Fruit fly (Drosophila melanogaster) whole organism, prepupa: ENCODE results near the gene CG3008.
A peak's percentile ranks its signal among the peaks of the same experiment; 100 is the strongest.

Source experiments
- Blimp-1 ChIP-seq: fragments of 200-800 bp; sonication (Bioruptor generic); optimal IDR thresholded peaks from 3 replicates; lab custom pipeline; 2017; ENCODE audit warnings: missing biosample characterization, missing genetic modification characterization, mild to moderate bottlenecking, moderate library complexity, missing genetic modification reagents
- CG11294 ChIP-seq: fragments of 200-800 bp; sonication (Bioruptor generic); IDR thresholded peaks from 2 replicates; pipeline ENCODE4 v1.3.6; 2022; ENCODE audit warnings: missing biosample characterization, missing genetic modification characterization
- CG11762 ChIP-seq: fragments of 200-800 bp; sonication (Bioruptor generic); optimal IDR thresholded peaks from 3 replicates; lab custom pipeline; 2016; ENCODE audit warnings: missing biosample characterization, missing genetic modification characterization; ENCODE audit not compliant: insufficient read depth
- CG11902 ChIP-seq: fragments of 200-800 bp; sonication (Bioruptor generic); optimal IDR thresholded peaks from 3 replicates; lab custom pipeline; 2016; ENCODE audit warnings: missing biosample characterization, missing genetic modification characterization
- CG15336 ChIP-seq: fragments of 200-800 bp; sonication (Bioruptor generic); IDR thresholded peaks from 2 replicates; pipeline ENCODE4 v1.3.6; 2022; ENCODE audit warnings: missing biosample characterization, missing genetic modification characterization
- CG16779 ChIP-seq: fragments of 200-800 bp; sonication (Bioruptor generic); optimal IDR thresholded peaks from 3 replicates; lab custom pipeline; 2017; ENCODE audit warnings: missing biosample characterization, mild to moderate bottlenecking, missing genetic modification characterization
- CG3032 ChIP-seq: fragments of 200-800 bp; optimal IDR thresholded peaks from 2 replicates; lab custom pipeline; 2019; ENCODE audit warnings: missing biosample characterization, mild to moderate bottlenecking, missing genetic modification characterization, moderate library complexity
- CG32006 ChIP-seq: fragments of 200-800 bp; sonication (Bioruptor generic); optimal IDR thresholded peaks from 3 replicates; lab custom pipeline; 2017; ENCODE audit warnings: missing biosample characterization, mild to moderate bottlenecking, missing genetic modification characterization
- CG34406 ChIP-seq: fragments of 200-800 bp; sonication (Bioruptor generic); optimal IDR thresholded peaks from 3 replicates; lab custom pipeline; 2016; ENCODE audit warnings: missing biosample characterization, missing genetic modification characterization
- CG3919 ChIP-seq: fragments of 200-800 bp; sonication (Bioruptor generic); optimal IDR thresholded peaks from 3 replicates; lab custom pipeline; 2016; ENCODE audit warnings: missing biosample characterization, missing genetic modification characterization
- CG6163 ChIP-seq: fragments of 200-800 bp; sonication (Bioruptor generic); IDR thresholded peaks from 3 replicates; pipeline ENCODE4 v1.3.6; 2022; ENCODE audit warnings: missing biosample characterization, missing genetic modification characterization
- CG6276 ChIP-seq: fragments of 200-800 bp; sonication (Bioruptor generic); optimal IDR thresholded peaks from 2 replicates; lab custom pipeline; 2017; ENCODE audit warnings: missing biosample characterization, mild to moderate bottlenecking, missing genetic modification characterization
- CG8119 ChIP-seq: fragments of 200-800 bp; sonication (Bioruptor generic); IDR thresholded peaks from 3 replicates; pipeline ENCODE4 v1.3.6; 2022; ENCODE audit warnings: missing biosample characterization, missing genetic modification characterization
- CG9139 ChIP-seq: fragments of 200-800 bp; sonication (Bioruptor generic); optimal IDR thresholded peaks from 3 replicates; lab custom pipeline; 2017; ENCODE audit warnings: missing biosample characterization, mild to moderate bottlenecking, missing genetic modification characterization
- Eip75B ChIP-seq: fragments of 200-800 bp; sonication (Bioruptor generic); optimal IDR thresholded peaks from 3 replicates; lab custom pipeline; 2016; ENCODE audit warnings: missing biosample characterization, missing genetic modification characterization
- Eip78C ChIP-seq: fragments of 200-800 bp; sonication (Bioruptor generic); peaks from one replicate; lab custom pipeline; 2016; ENCODE audit warnings: missing biosample characterization, missing genetic modification characterization
- Hr4 ChIP-seq: fragments of 200-800 bp; sonication (Bioruptor generic); optimal IDR thresholded peaks from 3 replicates; lab custom pipeline; 2016; ENCODE audit warnings: missing biosample characterization, missing genetic modification characterization
- OdsH ChIP-seq: fragments of 200-800 bp; sonication (Bioruptor generic); optimal IDR thresholded peaks from 3 replicates; lab custom pipeline; 2016; ENCODE audit warnings: missing biosample characterization, missing genetic modification characterization
- Sox15 ChIP-seq: fragments of 200-800 bp; sonication (Bioruptor generic); optimal IDR thresholded peaks from 3 replicates; lab custom pipeline; 2016; ENCODE audit warnings: missing biosample characterization, missing genetic modification characterization
- achi ChIP-seq: fragments of 200-800 bp; sonication (Bioruptor generic); optimal IDR thresholded peaks from 3 replicates; lab custom pipeline; 2016; ENCODE audit warnings: missing biosample characterization, missing genetic modification characterization
- cyc ChIP-seq: fragments of 200-800 bp; sonication (Bioruptor generic); optimal IDR thresholded peaks from 3 replicates; lab custom pipeline; 2016; ENCODE audit warnings: missing biosample characterization, missing genetic modification characterization
- dac ChIP-seq: fragments of 200-800 bp; sonication (Bioruptor generic); optimal IDR thresholded peaks from 2 replicates; lab custom pipeline; 2017; ENCODE audit warnings: missing biosample characterization, mild to moderate bottlenecking, missing genetic modification characterization
- eg ChIP-seq: fragments of 200-800 bp; sonication (Bioruptor generic); IDR thresholded peaks from 3 replicates; pipeline ENCODE4 v1.3.6; 2022; ENCODE audit warnings: missing biosample characterization, missing genetic modification characterization
- esn ChIP-seq: fragments of 200-800 bp; sonication (Bioruptor generic); optimal IDR thresholded peaks from 2 replicates; lab custom pipeline; 2016; ENCODE audit warnings: missing biosample characterization, mild to moderate bottlenecking, missing genetic modification characterization, moderate library complexity
- fd59A ChIP-seq: fragments of 200-800 bp; sonication (Bioruptor generic); optimal IDR thresholded peaks from 2 replicates; lab custom pipeline; 2017; ENCODE audit warnings: missing biosample characterization, mild to moderate bottlenecking, missing genetic modification characterization, missing genetic modification reagents
- fd85E ChIP-seq: fragments of 200-800 bp; sonication (Bioruptor generic); optimal IDR thresholded peaks from 3 replicates; lab custom pipeline; 2016; ENCODE audit warnings: missing biosample characterization, missing genetic modification characterization
- lz ChIP-seq: fragments of 200-800 bp; sonication (Bioruptor generic); optimal IDR thresholded peaks from 3 replicates; lab custom pipeline; 2016; ENCODE audit warnings: missing biosample characterization, missing genetic modification characterization
- pdm3 ChIP-seq: fragments of 200-800 bp; sonication (Bioruptor generic); optimal IDR thresholded peaks from 3 replicates; lab custom pipeline; 2016; ENCODE audit warnings: missing biosample characterization, missing genetic modification characterization
- salr ChIP-seq, 2 experiments: fragments of 200-800 bp; sonication (Bioruptor generic); optimal IDR thresholded peaks; 3 replicates each; lab custom pipeline; 2016 to 2018; ENCODE audit warnings: missing biosample characterization in 2 of 2, missing genetic modification characterization in 2 of 2, mild to moderate bottlenecking in 1 of 2
- ss ChIP-seq, 2 experiments: fragments of 200-800 bp; sonication (Bioruptor generic); optimal IDR thresholded peaks; 2 replicates in 1 of 2; 3 replicates in 1 of 2; lab custom pipeline; 2017 to 2018; ENCODE audit warnings: mild to moderate bottlenecking in 2 of 2, missing biosample characterization in 2 of 2, missing genetic modification characterization in 2 of 2, moderate library complexity in 1 of 2
- svp ChIP-seq: fragments of 200-800 bp; sonication (Bioruptor generic); peaks from one replicate; lab custom pipeline; 2016; ENCODE audit warnings: missing biosample characterization, missing genetic modification characterization
- topi ChIP-seq: fragments of 200-800 bp; sonication (Bioruptor generic); optimal IDR thresholded peaks from 3 replicates; lab custom pipeline; 2016; ENCODE audit warnings: missing biosample characterization, missing genetic modification characterization

CG3008 gene

dm6 chr2L:4856118-4856517 lies 27.0 kb upstream of the CG3008 start (continued):
- peak; percentile 13 for TF ChIP-seq Hr4
- no peak for TF ChIP-seq Blimp-1 (GFP tag; lab: Kevin White, UChicago)
- no peak for TF ChIP-seq CG34406 (GFP tag; lab: Kevin White, UChicago)
- peak; percentile 27 for TF ChIP-seq CG32006
- peak; percentile 3 for TF ChIP-seq CG3032 (tag; lab: Kevin White, UChicago)
- TF ChIP-seq CG8119 (GFP tag; lab: Robert Waterston, UW) = no peak
- TF ChIP-seq CG11902 (GFP tag; lab: Kevin White, UChicago) = no peak

dm6 chr2L:4861503-4861902 lies 21.6 kb upstream of the CG3008 start:
- TF ChIP-seq ss (GFP tag; optimal IDR thresholded peaks at IDR 0.05; lab: Kevin White, UChicago) = no peak
- peak; percentile 53; the same call in 2 of the 3 replicates for TF ChIP-seq eg (GFP tag; lab: Robert Waterston, UW)
- TF ChIP-seq Eip75B (GFP tag; lab: Kevin White, UChicago) = no peak
- peak; percentile 15 for TF ChIP-seq CG32006
- no peak for TF ChIP-seq OdsH (GFP tag; lab: Kevin White, UChicago)
- no peak for TF ChIP-seq CG11294 (GFP tag; lab: Robert Waterston, UW)
- TF ChIP-seq, all 60 proteins: peak for 2

dm6 chr2L:4865400-4865799 lies 17.7 kb upstream of the CG3008 start:
- TF ChIP-seq CG3919 (GFP tag; lab: Kevin White, UChicago) = no peak
- TF ChIP-seq Hr4 = no peak
- TF ChIP-seq esn (GFP tag; lab: Kevin White, UChicago) = no peak
- no peak for TF ChIP-seq Eip78C (GFP tag; lab: Kevin White, UChicago)
- TF ChIP-seq Sox15 (GFP tag; lab: Kevin White, UChicago) = no peak
- no peak for TF ChIP-seq CG34406 (GFP tag; lab: Kevin White, UChicago)
- TF ChIP-seq CG6276 (GFP tag; lab: Kevin White, UChicago) = no peak
- TF ChIP-seq CG15336 = no peak
- no peak for TF ChIP-seq dac (GFP tag; lab: Kevin White, UChicago)
- no peak for TF ChIP-seq achi (GFP tag; lab: Kevin White, UChicago)
- TF ChIP-seq CG9139 = no peak
- TF ChIP-seq fd85E (GFP tag; lab: Kevin White, UChicago) = no peak
- no peak for TF ChIP-seq svp (GFP tag; lab: Kevin White, UChicago)
- TF ChIP-seq CG11294 (GFP tag; lab: Robert Waterston, UW) = no peak
- TF ChIP-seq CG6163 (GFP tag; lab: Robert Waterston, UW) = no peak
- TF ChIP-seq topi (GFP tag; lab: Kevin White, UChicago) = no peak
- no peak for TF ChIP-seq fd59A

dm6 chr2L:4868383-4868782 lies 14.7 kb upstream of the CG3008 start:
- no peak for TF ChIP-seq Eip75B (GFP tag; lab: Kevin White, UChicago)
- TF ChIP-seq lz = no peak
- no peak for TF ChIP-seq cyc
- no peak for TF ChIP-seq pdm3 (GFP tag; lab: Kevin White, UChicago)
- TF ChIP-seq topi (GFP tag; lab: Kevin White, UChicago) = no peak
- no peak for TF ChIP-seq CG11762 (GFP tag; lab: Kevin White, UChicago)
- no peak for TF ChIP-seq achi (GFP tag; lab: Kevin White, UChicago)
- no peak for TF ChIP-seq CG16779 (tag; lab: Kevin White, UChicago)
- TF ChIP-seq Sox15 (GFP tag; lab: Kevin White, UChicago) = no peak
- TF ChIP-seq CG6163 (GFP tag; lab: Robert Waterston, UW) = no peak
- TF ChIP-seq fd85E (GFP tag; lab: Kevin White, UChicago) = no peak

dm6 chr2L:4882131-4883022 lies 721 bp upstream of the CG3008 start:
- TF ChIP-seq svp (GFP tag; lab: Kevin White, UChicago) (peak; percentile 94), eg (GFP tag; lab: Robert Waterston, UW) (0 out of 3 replicates have a peak, but pooled peaks have one; percentile 25), CG11902 (GFP tag; lab: Kevin White, UChicago) (no peak), CG6163 (GFP tag; lab: Robert Waterston, UW) (0 out of 3 replicates have a peak, but pooled peaks have one; percentile 29), esn (GFP tag; lab: Kevin White, UChicago) (no peak), salr (GFP tag; optimal IDR thresholded peaks at IDR 0.05; lab: Kevin White, UChicago) (peak in 1 of 2 experiments; percentile 26)
